Worm (Caenorhabditis elegans) whole organism, young adult: ENCODE results near the gene ddr-2.
A peak's percentile ranks its signal among the peaks of the same experiment; 100 is the strongest.

Experiments
- C17E4.6 ChIP-seq: fragments of 200-800 bp; sonication (Bioruptor generic); IDR thresholded peaks from 2 replicates; pipeline ENCODE4 v1.3.6; 2022; ENCODE audit warnings: missing genetic modification reagents, missing genetic modification characterization, missing compliant biosample characterization
- D2030.7 ChIP-seq: fragments of 200-800 bp; sonication (Bioruptor generic); IDR thresholded peaks from 2 replicates; pipeline ENCODE4 v1.3.6; 2022; ENCODE audit warnings: missing genetic modification reagents, missing genetic modification characterization, missing compliant biosample characterization
- F23B12.7 ChIP-seq: sonication (generic microtip); optimal IDR thresholded peaks from 2 replicates; lab custom pipeline; 2017; ENCODE audit warnings: missing genetic modification characterization, mild to moderate bottlenecking, missing compliant biosample characterization, antibody characterized with exemption, moderate library complexity; ENCODE audit not compliant: insufficient read depth
- F33H1.4 ChIP-seq: fragments of 200-800 bp; sonication (Bioruptor generic); IDR thresholded peaks from 2 replicates; pipeline ENCODE4 v1.3.6; 2022; ENCODE audit warnings: missing genetic modification reagents, missing genetic modification characterization, missing compliant biosample characterization
- F37B4.10 ChIP-seq: fragments of 200-800 bp; sonication (Bioruptor generic); IDR thresholded peaks from 2 replicates; pipeline ENCODE4 v1.3.6; 2022; ENCODE audit warnings: missing genetic modification characterization, missing compliant biosample characterization
- F57C9.4 ChIP-seq: sonication (generic microtip); optimal IDR thresholded peaks from 2 replicates; lab custom pipeline; 2017; ENCODE audit warnings: mild to moderate bottlenecking, missing genetic modification characterization, missing compliant biosample characterization
- T26A5.8 ChIP-seq: sonication (generic microtip); optimal IDR thresholded peaks from 2 replicates; lab custom pipeline; 2016; ENCODE audit warnings: missing genetic modification characterization, missing compliant biosample characterization
- ZK185.1 ChIP-seq: sonication (generic microtip); optimal IDR thresholded peaks from 2 replicates; lab custom pipeline; 2016; ENCODE audit warnings: mild to moderate bottlenecking, missing genetic modification characterization, missing compliant biosample characterization; ENCODE audit not compliant: poor library complexity, severe bottlenecking
- akir-1 ChIP-seq: fragments of 200-800 bp; sonication (Bioruptor generic); optimal IDR thresholded peaks from 2 replicates; lab custom pipeline; 2018; ENCODE audit warnings: mild to moderate bottlenecking, missing genetic modification characterization, moderate library complexity, missing compliant biosample characterization
- aptf-2 ChIP-seq: fragments of 200-800 bp; sonication (Bioruptor generic); conservative IDR thresholded peaks from 2 replicates; pipeline ENCODE4 v1.3.6; 2022; ENCODE audit warnings: missing genetic modification reagents, missing genetic modification characterization, missing compliant biosample characterization
- aptf-3 ChIP-seq: fragments of 200-800 bp; sonication (Bioruptor generic); IDR thresholded peaks from 2 replicates; pipeline ENCODE4 v1.3.6; 2022; ENCODE audit warnings: missing genetic modification characterization, missing compliant biosample characterization
- athp-1 ChIP-seq: sonication (generic microtip); optimal IDR thresholded peaks from 2 replicates; lab custom pipeline; 2017; ENCODE audit warnings: mild to moderate bottlenecking, missing genetic modification characterization, missing compliant biosample characterization
- attf-3 ChIP-seq: fragments of 200-800 bp; sonication (Bioruptor generic); conservative IDR thresholded peaks from 2 replicates; pipeline ENCODE4 v1.3.6; 2022; ENCODE audit warnings: missing genetic modification reagents, missing genetic modification characterization, missing compliant biosample characterization
- bed-1 ChIP-seq: fragments of 200-800 bp; sonication (Bioruptor generic); IDR thresholded peaks from 2 replicates; pipeline ENCODE4 v1.3.6; 2022; ENCODE audit warnings: missing genetic modification reagents, missing genetic modification characterization, missing compliant biosample characterization
- cebp-1 ChIP-seq, 2 experiments: fragments of 200-800 bp in 1 of 2; sonication (Bioruptor generic) in 1 of 2; sonication (generic microtip) in 1 of 2; IDR thresholded peaks in 1 of 2; optimal IDR thresholded peaks in 1 of 2; 2 replicates each; pipeline versions ENCODE4 v1.3.6 to Lab custom; 2017 to 2022; ENCODE audit warnings: missing compliant biosample characterization in 2 of 2, missing genetic modification characterization in 2 of 2, mild to moderate bottlenecking in 1 of 2, missing genetic modification reagents in 1 of 2, moderate library complexity in 1 of 2
- ceh-91 ChIP-seq: fragments of 200-800 bp; sonication (Bioruptor generic); IDR thresholded peaks from 2 replicates; pipeline ENCODE4 v1.3.6; 2022; ENCODE audit warnings: missing genetic modification reagents, missing genetic modification characterization, missing compliant biosample characterization
- egl-18 ChIP-seq: fragments of 200-800 bp; sonication (Bioruptor generic); IDR thresholded peaks from 2 replicates; pipeline ENCODE4 v1.3.6; 2022; ENCODE audit warnings: missing genetic modification reagents, missing genetic modification characterization, missing compliant biosample characterization
- fkh-3 ChIP-seq: sonication (generic microtip); optimal IDR thresholded peaks from 2 replicates; lab custom pipeline; 2016; ENCODE audit warnings: mild to moderate bottlenecking, missing genetic modification characterization, missing compliant biosample characterization
- hlh-12 ChIP-seq: sonication (generic microtip); optimal IDR thresholded peaks from 2 replicates; lab custom pipeline; 2016; ENCODE audit warnings: missing genetic modification characterization, missing compliant biosample characterization
- hmg-1.2 ChIP-seq: fragments of 200-800 bp; sonication (Bioruptor generic); IDR thresholded peaks from 2 replicates; pipeline ENCODE4 v1.3.6; 2022; ENCODE audit warnings: missing genetic modification reagents, missing genetic modification characterization, missing compliant biosample characterization
- hsf-1 ChIP-seq: fragments of 200-800 bp; sonication (Bioruptor generic); IDR thresholded peaks from 2 replicates; pipeline ENCODE4 v1.3.6; 2022; ENCODE audit warnings: missing genetic modification reagents, missing genetic modification characterization, missing compliant biosample characterization
- lag-1 ChIP-seq: fragments of 200-800 bp; sonication (Bioruptor generic); IDR thresholded peaks from 2 replicates; pipeline ENCODE4 v1.3.6; 2022; ENCODE audit warnings: missing genetic modification reagents, missing genetic modification characterization, missing compliant biosample characterization
- let-526 ChIP-seq: fragments of 200-800 bp; sonication (Bioruptor generic); IDR thresholded peaks from 2 replicates; pipeline ENCODE4 v1.3.6; 2022; ENCODE audit warnings: missing genetic modification reagents, missing genetic modification characterization, missing compliant biosample characterization
- lin-40 ChIP-seq: sonication (generic microtip); optimal IDR thresholded peaks from 2 replicates; lab custom pipeline; 2016; ENCODE audit warnings: missing genetic modification characterization, mild to moderate bottlenecking, missing compliant biosample characterization, missing genotype, missing genetic modification reagents
- lsy-27 ChIP-seq: sonication (generic microtip); optimal IDR thresholded peaks from 2 replicates; lab custom pipeline; 2017; ENCODE audit warnings: missing genetic modification characterization, mild to moderate bottlenecking, missing compliant biosample characterization, antibody characterized with exemption, missing genotype, borderline replicate concordance; ENCODE audit not compliant: insufficient read depth
- nfya-2 ChIP-seq: fragments of 200-800 bp; sonication (Bioruptor generic); IDR thresholded peaks from 2 replicates; pipeline ENCODE4 v1.3.6; 2022; ENCODE audit warnings: missing genetic modification reagents, missing genetic modification characterization, missing compliant biosample characterization
- nhr-120 ChIP-seq: fragments of 200-800 bp; sonication (Bioruptor generic); IDR thresholded peaks from 2 replicates; pipeline ENCODE4 v1.3.6; 2022; ENCODE audit warnings: missing genetic modification characterization, missing compliant biosample characterization
- sdz-38 ChIP-seq: sonication (generic microtip); optimal IDR thresholded peaks from 2 replicates; lab custom pipeline; 2016; ENCODE audit warnings: missing genotype, missing genetic modification characterization, missing compliant biosample characterization
- sea-2 ChIP-seq: fragments of 200-800 bp; sonication (Bioruptor generic); IDR thresholded peaks from 2 replicates; pipeline ENCODE4 v1.3.6; 2022; ENCODE audit warnings: missing genetic modification characterization, missing compliant biosample characterization
- snpc-1.1 ChIP-seq: sonication (generic microtip); optimal IDR thresholded peaks from 2 replicates; lab custom pipeline; 2017; ENCODE audit warnings: missing genetic modification characterization, mild to moderate bottlenecking, missing compliant biosample characterization, antibody characterized with exemption, moderate library complexity, missing genotype, missing genetic modification reagents; ENCODE audit not compliant: insufficient read depth
- somi-1 ChIP-seq: fragments of 200-800 bp; sonication (Bioruptor generic); optimal IDR thresholded peaks from 2 replicates; lab custom pipeline; 2018; ENCODE audit warnings: mild to moderate bottlenecking, missing genetic modification characterization, missing compliant biosample characterization
- tbx-9 ChIP-seq: sonication (generic microtip); optimal IDR thresholded peaks from 2 replicates; lab custom pipeline; 2016; ENCODE audit warnings: borderline replicate concordance, missing genetic modification characterization, inconsistent platforms, missing compliant biosample characterization
- tlf-1 ChIP-seq: fragments of 200-800 bp; sonication (Bioruptor generic); optimal IDR thresholded peaks from 2 replicates; lab custom pipeline; 2018; ENCODE audit warnings: mild to moderate bottlenecking, missing genetic modification characterization, missing compliant biosample characterization
- xnd-1 ChIP-seq: sonication (generic microtip); optimal IDR thresholded peaks from 2 replicates; lab custom pipeline; 2016; ENCODE audit warnings: missing genotype, missing genetic modification reagents, missing genetic modification characterization, missing compliant biosample characterization
- ztf-22 ChIP-seq: fragments of 200-800 bp; sonication (Bioruptor generic); optimal IDR thresholded peaks from 2 replicates; lab custom pipeline; 2018; ENCODE audit warnings: mild to moderate bottlenecking, missing genetic modification characterization, moderate library complexity, missing compliant biosample characterization
- ztf-25 ChIP-seq: fragments of 200-800 bp; sonication (Bioruptor generic); IDR thresholded peaks from 2 replicates; pipeline ENCODE4 v1.3.6; 2022; ENCODE audit warnings: missing genetic modification reagents, missing genetic modification characterization, missing compliant biosample characterization
- ztf-28 ChIP-seq: fragments of 200-800 bp; sonication (Bioruptor generic); IDR thresholded peaks from 2 replicates; pipeline ENCODE4 v1.3.6; 2022; ENCODE audit warnings: missing genetic modification reagents, missing genetic modification characterization, missing compliant biosample characterization

Gene ddr-2

DNA sequence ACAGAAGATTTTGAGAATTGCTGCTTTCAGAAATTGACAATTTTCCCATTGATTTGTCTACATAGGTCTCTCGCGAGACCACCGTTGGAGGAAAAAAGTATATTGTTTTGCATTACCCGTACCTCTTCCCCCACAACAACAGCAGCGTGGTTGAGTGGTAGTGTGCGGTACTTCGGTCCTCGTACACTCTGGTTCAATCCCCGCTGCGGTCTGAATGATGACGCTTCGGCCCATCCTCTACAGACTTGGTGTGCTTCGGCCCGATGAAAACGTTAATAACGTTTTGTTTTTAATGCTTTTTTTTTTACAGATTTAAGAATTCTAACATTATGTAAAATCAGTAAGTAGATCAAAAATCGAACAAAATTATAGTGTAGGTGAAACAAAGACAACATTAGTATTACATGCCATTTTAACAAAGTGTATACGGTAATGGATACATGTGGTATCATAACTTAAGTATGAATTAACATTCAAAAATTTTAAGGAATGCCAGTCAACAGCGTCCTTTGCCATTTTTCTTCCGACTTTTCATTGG is 32.9 kb downstream of the ddr-2 start, which contains the start of gene ZK816.3 (continued):
- no peak for TF ChIP-seq aptf-2
- no peak for TF ChIP-seq C17E4.6 (GFP tag; lab: Robert Waterston, UW)
- TF ChIP-seq ceh-91 (GFP tag; lab: Robert Waterston, UW): no peak
- peak; percentile 71 for TF ChIP-seq D2030.7 (GFP tag; lab: Robert Waterston, UW)
- TF ChIP-seq akir-1: peak; percentile 45
- TF ChIP-seq cebp-1 (GFP tag; IDR thresholded peaks at IDR 0.05; lab: Robert Waterston, UW): no peak
- peak; percentile 30 for TF ChIP-seq cebp-1 (tag; optimal IDR thresholded peaks at IDR 0.05; lab: Kevin White, UChicago)
- no peak; the same call in 1 of the 2 replicates for TF ChIP-seq attf-3 (GFP tag; lab: Robert Waterston, UW)
- TF ChIP-seq snpc-1.1: peak; percentile 10
- TF ChIP-seq F37B4.10: no peak
- TF ChIP-seq lsy-27 (tag; lab: Kevin White, UChicago): no peak
- TF ChIP-seq xnd-1 (tag; lab: Kevin White, UChicago): no peak
- TF ChIP-seq ztf-25 (GFP tag; lab: Robert Waterston, UW): peak; percentile 61; the same call in 1 of the 2 replicates
- TF ChIP-seq nhr-120 (GFP tag; lab: Robert Waterston, UW): 0 out of 2 replicates have a peak, but pooled peaks have one; percentile 17
- no peak for TF ChIP-seq bed-1 (GFP tag; lab: Robert Waterston, UW)
- no peak for TF ChIP-seq ztf-22 (GFP tag; lab: Kevin White, UChicago)
- no peak for TF ChIP-seq fkh-3 (tag; lab: Kevin White, UChicago)
- TF ChIP-seq athp-1 (tag; lab: Kevin White, UChicago): no peak
- TF ChIP-seq F23B12.7 (tag; lab: Kevin White, UChicago): no peak
- TF ChIP-seq ZK185.1 (tag; lab: Kevin White, UChicago): peak; percentile 50
- TF ChIP-seq ztf-28 (GFP tag; lab: Robert Waterston, UW): no peak
- TF ChIP-seq tbx-9 (tag; lab: Kevin White, UChicago): no peak
- TF ChIP-seq tlf-1 (GFP tag; lab: Kevin White, UChicago): no peak
- no peak for TF ChIP-seq lin-40 (tag; lab: Kevin White, UChicago)
- no peak for TF ChIP-seq somi-1 (GFP tag; lab: Kevin White, UChicago)
- TF ChIP-seq sea-2: no peak
- no peak for TF ChIP-seq F57C9.4 (tag; lab: Kevin White, UChicago)
- TF ChIP-seq hsf-1 (GFP tag; lab: Robert Waterston, UW): no peak
- TF ChIP-seq lag-1: no peak
- no peak for TF ChIP-seq F33H1.4 (GFP tag; lab: Robert Waterston, UW)
- no peak for TF ChIP-seq aptf-3 (GFP tag; lab: Robert Waterston, UW)
- no peak for TF ChIP-seq hlh-12 (tag; lab: Kevin White, UChicago)
- TF ChIP-seq T26A5.8 (tag; lab: Kevin White, UChicago): no peak
- 0 out of 2 replicates have a peak, but pooled peaks have one; percentile 48 for TF ChIP-seq let-526
- no peak for TF ChIP-seq sdz-38 (tag; lab: Kevin White, UChicago)
- TF ChIP-seq, all 124 proteins: peak for 40

DNA sequence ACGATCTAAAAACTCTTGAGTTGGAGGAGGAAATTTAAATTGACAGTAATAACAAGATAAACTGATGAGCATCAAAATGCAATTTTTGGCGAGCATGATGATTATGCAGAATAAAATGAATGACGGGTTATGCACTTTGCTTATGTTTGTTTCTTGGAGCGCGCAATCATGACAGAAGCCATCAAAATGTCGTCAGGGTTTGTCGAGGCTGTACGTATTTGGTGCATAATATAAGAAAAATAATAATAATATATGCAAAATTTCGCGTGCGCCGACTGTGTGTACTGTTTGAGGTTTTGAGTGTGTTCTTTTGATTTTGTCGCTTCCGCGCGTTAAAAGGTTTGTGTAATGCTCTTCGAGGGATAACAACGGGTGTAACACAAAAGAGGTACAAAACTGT is 35.2 kb downstream of the ddr-2 start, which contains the start of gene nspg-4:
Gene nspg-4 (minus strand): TSS at position 101 of the 400 bp plus-strand sequence.
- no peak for TF ChIP-seq nfya-2
- TF ChIP-seq lin-40 (tag; lab: Kevin White, UChicago): no peak
- no peak for TF ChIP-seq ZK185.1 (tag; lab: Kevin White, UChicago)
- no peak for TF ChIP-seq hmg-1.2 (GFP tag; lab: Robert Waterston, UW)
- no peak for TF ChIP-seq egl-18 (GFP tag; lab: Robert Waterston, UW)
